Worm (Caenorhabditis elegans) whole organism, L4 larva: ENCODE results near the gene M04D8.5.

ENCODE experiments used
- daf-12 ChIP-seq: fragments of 150-350 bp; optimal IDR thresholded peaks from 2 replicates; lab custom pipeline; 2014; ENCODE audit warnings: missing biosample characterization, missing genetic modification reagents, missing genetic modification characterization
- hlh-11 ChIP-seq: fragments of 200-800 bp; sonication (Bioruptor generic); optimal IDR thresholded peaks from 2 replicates; lab custom pipeline; 2018; ENCODE audit warnings: mild to moderate bottlenecking, missing genetic modification characterization, missing compliant biosample characterization
- lin-15B ChIP-seq: fragments of 150-350 bp; sonication (generic microtip); optimal IDR thresholded peaks from 3 replicates; lab custom pipeline; 2014; ENCODE audit warnings: missing biosample characterization, missing genetic modification characterization
- lir-3 ChIP-seq: sonication (generic microtip); optimal IDR thresholded peaks from 2 replicates; lab custom pipeline; 2016; ENCODE audit warnings: mild to moderate bottlenecking, missing genetic modification characterization, missing compliant biosample characterization
- mxl-2 ChIP-seq: fragments of 200-800 bp; sonication (Bioruptor generic); conservative IDR thresholded peaks from 2 replicates; pipeline ENCODE4 v1.3.6; 2022; ENCODE audit warnings: missing genetic modification reagents, missing genetic modification characterization, missing compliant biosample characterization
- nhr-6 ChIP-seq: fragments of 150-350 bp; optimal IDR thresholded peaks from 2 replicates; lab custom pipeline; 2014; ENCODE audit warnings: missing biosample characterization, missing genetic modification characterization
- nhr-76 ChIP-seq: fragments of 150-350 bp; optimal IDR thresholded peaks from 2 replicates; lab custom pipeline; 2014; ENCODE audit warnings: missing biosample characterization, missing genetic modification characterization
- skn-1 ChIP-seq: fragments of 150-350 bp; optimal IDR thresholded peaks from 2 replicates; lab custom pipeline; 2014; ENCODE audit warnings: missing biosample characterization, missing genetic modification characterization
- snpc-4 ChIP-seq: fragments of 150-350 bp; optimal IDR thresholded peaks from 2 replicates; lab custom pipeline; 2014; ENCODE audit warnings: missing biosample characterization, missing genetic modification characterization
- ztf-11 ChIP-seq: fragments of 150-350 bp; optimal IDR thresholded peaks from 2 replicates; lab custom pipeline; 2014; ENCODE audit warnings: missing biosample characterization, missing genetic modification characterization

- TF ChIP-seq skn-1 (tag; lab: Kevin White, UChicago), result no peak
- no peak for TF ChIP-seq hlh-11 (tag; lab: Kevin White, UChicago)
- TF ChIP-seq mxl-2 (GFP tag; lab: Robert Waterston, UW), result no peak
- no peak for TF ChIP-seq daf-12 (tag; lab: Kevin White, UChicago)
- no peak for TF ChIP-seq ztf-11
- TF ChIP-seq lir-3, result no peak
- no peak for TF ChIP-seq snpc-4 (tag; lab: Kevin White, UChicago)
- TF ChIP-seq nhr-76 (tag; lab: Kevin White, UChicago), result no peak
- TF ChIP-seq nhr-6, result no peak
- no peak for TF ChIP-seq lin-15B (tag; lab: Kevin White, UChicago)
Measured at ce11 chrIII:10010117-10010516, 23.0 kb downstream of the M04D8.5 start, which contains the start of gene fbxa-155.
